Worm (Caenorhabditis elegans) whole organism, L1 larva: Measurements from ENCODE around the gene str-143.

Experiments used
- C04F5.9 ChIP-seq: sonication (generic microtip); optimal IDR thresholded peaks from 2 replicates; lab custom pipeline; 2016; ENCODE audit warnings: missing genetic modification characterization, missing compliant biosample characterization
- dpl-1 ChIP-seq, 3 experiments: fragments of 150-350 bp in 2 of 3; sonication (generic microtip) in 1 of 3; optimal IDR thresholded peaks; 2 replicates each; lab custom pipeline; 2014 to 2017; ENCODE audit warnings: missing biosample characterization in 3 of 3, missing genetic modification characterization in 3 of 3, missing genetic modification reagents in 3 of 3
- egl-27 ChIP-seq, 2 experiments: fragments of 150-350 bp in 1 of 2; sonication (generic microtip); optimal IDR thresholded peaks; 3 replicates each; lab custom pipeline; 2017 to 2018; ENCODE audit warnings: missing biosample characterization in 2 of 2, missing genetic modification characterization in 2 of 2, missing genetic modification reagents in 2 of 2
- fos-1 ChIP-seq: fragments of 150-350 bp; optimal IDR thresholded peaks from 2 replicates; lab custom pipeline; 2014; ENCODE audit warnings: missing biosample characterization, missing genetic modification characterization
- hlh-4 ChIP-seq: sonication (generic microtip); optimal IDR thresholded peaks from 2 replicates; lab custom pipeline; 2016; ENCODE audit warnings: mild to moderate bottlenecking, missing genetic modification characterization, missing compliant biosample characterization
- jun-1 ChIP-seq: fragments of 150-350 bp; optimal IDR thresholded peaks from 2 replicates; lab custom pipeline; 2014; ENCODE audit warnings: missing biosample characterization, missing genetic modification reagents, missing genetic modification characterization
- lsy-2 ChIP-seq, 2 experiments: fragments of 150-350 bp; optimal IDR thresholded peaks; 2 replicates each; lab custom pipeline; 2014; ENCODE audit warnings: missing biosample characterization in 2 of 2, missing genetic modification characterization in 2 of 2
- pqm-1 ChIP-seq: sonication (generic microtip); optimal IDR thresholded peaks from 3 replicates; lab custom pipeline; 2017; ENCODE audit warnings: missing biosample characterization, missing genetic modification characterization
- unc-62 ChIP-seq: fragments of 150-350 bp; optimal IDR thresholded peaks from 2 replicates; lab custom pipeline; 2014; ENCODE audit warnings: missing biosample characterization, missing genetic modification reagents, missing genetic modification characterization
- unc-98 ChIP-seq: fragments of 200-800 bp; sonication (Bioruptor generic); IDR thresholded peaks from 2 replicates; pipeline ENCODE4 v1.3.6; 2022; ENCODE audit warnings: missing genetic modification characterization, missing compliant biosample characterization
- ztf-11 ChIP-seq, 2 experiments: sonication (generic microtip); optimal IDR thresholded peaks; 2 replicates each; lab custom pipeline; 2016 to 2017; ENCODE audit warnings: missing genetic modification characterization in 2 of 2, missing biosample characterization in 1 of 2, missing compliant biosample characterization in 1 of 2

- TF ChIP-seq pqm-1 (no peak), lsy-2 (tag; optimal IDR thresholded peaks at IDR 0.05; lab: Kevin White, UChicago) (no peak), unc-98 (GFP tag; lab: Robert Waterston, UW) (no peak), egl-27 (tag; optimal IDR thresholded peaks at IDR 0.05; lab: Kevin White, UChicago) (no peak), C04F5.9 (tag; lab: Kevin White, UChicago) (no peak), jun-1 (tag; lab: Kevin White, UChicago) (no peak), fos-1 (tag; lab: Kevin White, UChicago) (no peak), dpl-1 (GFP tag; optimal IDR thresholded peaks at IDR 0.05; lab: Kevin White, UChicago) (no peak), unc-62 (no peak), ztf-11 (tag; optimal IDR thresholded peaks at IDR 0.05; lab: Kevin White, UChicago) (no peak), hlh-4 (tag; lab: Kevin White, UChicago) (no peak)
Observed at ce11 chrV:8040247-8041084, 29.1 kb downstream of the str-143 start.
